Worm (Caenorhabditis elegans) whole organism, young adult: ENCODE measurements around the gene agmo-1.

Experiments used
- F49E8.2 ChIP-seq: sonication (generic microtip); optimal IDR thresholded peaks from 3 replicates; lab custom pipeline; 2017; ENCODE audit warnings: missing genetic modification characterization, mild to moderate bottlenecking, missing compliant biosample characterization, antibody characterized with exemption, moderate library complexity; ENCODE audit not compliant: insufficient read depth
- egl-44 ChIP-seq: fragments of 200-800 bp; sonication (Bioruptor generic); IDR thresholded peaks from 2 replicates; pipeline ENCODE4 v1.3.6; 2022; ENCODE audit warnings: missing genetic modification reagents, missing genetic modification characterization, missing compliant biosample characterization
- ets-4 ChIP-seq: fragments of 200-800 bp; sonication (Bioruptor generic); optimal IDR thresholded peaks from 2 replicates; lab custom pipeline; 2018; ENCODE audit warnings: mild to moderate bottlenecking, missing genetic modification characterization, missing compliant biosample characterization
- hmg-1.2 ChIP-seq: fragments of 200-800 bp; sonication (Bioruptor generic); IDR thresholded peaks from 2 replicates; pipeline ENCODE4 v1.3.6; 2022; ENCODE audit warnings: missing genetic modification reagents, missing genetic modification characterization, missing compliant biosample characterization
- madf-3 ChIP-seq: fragments of 200-800 bp; sonication (Bioruptor generic); IDR thresholded peaks from 2 replicates; pipeline ENCODE4 v1.3.6; 2022; ENCODE audit warnings: missing genetic modification reagents, missing genetic modification characterization, missing compliant biosample characterization
- nhr-90 ChIP-seq: sonication (generic microtip); optimal IDR thresholded peaks from 2 replicates; lab custom pipeline; 2016; ENCODE audit warnings: missing genotype, mild to moderate bottlenecking, missing genetic modification characterization, missing compliant biosample characterization

DNA sequence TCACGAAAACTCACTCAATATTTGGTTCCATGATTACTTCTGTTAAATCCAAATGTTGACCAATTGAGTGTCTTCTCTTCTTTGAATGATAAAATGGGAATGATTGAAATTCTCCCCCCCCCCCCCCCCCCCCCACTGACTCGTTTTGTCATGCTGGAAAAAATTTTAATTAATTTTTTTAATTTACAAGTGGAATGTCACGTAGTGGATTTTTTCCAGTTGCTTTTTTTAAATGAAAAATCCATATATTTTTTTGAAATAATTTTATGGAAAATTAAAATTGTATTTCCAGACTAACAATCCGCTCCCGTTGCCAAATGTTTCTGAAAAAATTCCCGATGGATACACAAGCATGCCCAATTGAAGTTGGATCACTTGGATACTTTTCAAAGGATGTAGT is 8.9 kb downstream of the agmo-1 start, which contains the start of gene BE10.1:
- TF ChIP-seq hmg-1.2 (GFP tag; lab: Robert Waterston, UW) = no peak
- no peak for TF ChIP-seq ets-4 (GFP tag; lab: Kevin White, UChicago)
- TF ChIP-seq egl-44 (GFP tag; lab: Robert Waterston, UW) = no peak
- TF ChIP-seq madf-3 (GFP tag; lab: Robert Waterston, UW) = no peak
- TF ChIP-seq F49E8.2 (tag; lab: Kevin White, UChicago) = no peak
- TF ChIP-seq nhr-90 (tag; lab: Kevin White, UChicago) = no peak
